Fruit fly (Drosophila melanogaster): ENCODE results near the gene Elp1.

- TF ChIP-seq CG10209 (GFP tag; optimal IDR thresholded peaks at IDR 0.05) = peak; percentile 75
- TF ChIP-seq jigr1 (GFP tag; IDR thresholded peaks at IDR 0.05) = no peak
- peak; percentile 79 for TF ChIP-seq vnd (GFP tag; IDR thresholded peaks at IDR 0.05; ENCODE audit: partially characterized antibody)
- peak; percentile 64 for TF ChIP-seq MESR4 (GFP tag; optimal IDR thresholded peaks at IDR 0.05)
- TF ChIP-seq CG4328 (GFP tag; optimal IDR thresholded peaks at IDR 0.05) = peak; percentile 82
- TF ChIP-seq CG31388 (GFP tag; optimal IDR thresholded peaks at IDR 0.05) = peak; percentile 62
- peak; percentile 84 for TF ChIP-seq NFAT (GFP tag; IDR thresholded peaks at IDR 0.05)
Measured at dm6 chr3R:11623025-11623424, 27.7 kb upstream of the Elp1 start, which contains the start of gene CG14711.
